Fruit fly (Drosophila melanogaster): ENCODE data around the gene spen.

- TF ChIP-seq CG34367 (tag; optimal IDR thresholded peaks at IDR 0.05) (no peak), Pif1A (GFP tag; optimal IDR thresholded peaks at IDR 0.05) (no peak), CG9948 (tag; optimal IDR thresholded peaks at IDR 0.05) (no peak), gl (tag; optimal IDR thresholded peaks at IDR 0.05) (no peak), CG12605 (GFP tag; IDR thresholded peaks at IDR 0.05) (no peak), D1 (tag; optimal IDR thresholded peaks at IDR 0.05) (no peak)
Observed at dm6 chr2L:240176-240769, 81.4 kb downstream of the spen start.
